Worm (Caenorhabditis elegans): ENCODE data around the gene F36A4.2.

F36A4.2 gene

DNA sequence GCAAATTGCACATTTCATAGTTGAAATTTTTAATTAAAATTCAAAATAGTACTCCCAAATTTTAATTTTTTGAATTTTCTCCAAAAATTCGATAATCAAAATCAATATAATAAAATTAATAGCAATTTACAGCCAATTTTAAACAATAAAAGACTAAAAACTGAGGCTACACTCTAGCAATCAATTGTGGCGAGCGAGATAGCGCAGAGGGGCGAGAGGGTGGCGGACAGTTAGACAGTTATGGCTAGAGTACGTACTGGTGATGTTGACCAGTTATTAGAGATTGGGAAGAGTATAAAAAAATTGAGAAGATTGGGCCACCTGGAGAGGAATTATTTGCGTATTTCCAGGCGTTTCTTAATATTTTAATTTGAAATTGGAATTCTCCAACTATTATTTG, 6.7 kb downstream of the F36A4.2 start, which contains the start of gene nhr-78:
TSS of gene nhr-78 (minus strand) at position 182 of the 400 bp plus-strand sequence.
- TF ChIP-seq hmg-1.2 (GFP tag; IDR thresholded peaks at IDR 0.05) = peak; percentile 94
- 0 out of 2 replicates have a peak, but pooled peaks have one; percentile 22 for TF ChIP-seq mcd-1 (GFP tag; IDR thresholded peaks at IDR 0.05)
- TF ChIP-seq cebp-2 (GFP tag; IDR thresholded peaks at IDR 0.05) = no peak

DNA sequence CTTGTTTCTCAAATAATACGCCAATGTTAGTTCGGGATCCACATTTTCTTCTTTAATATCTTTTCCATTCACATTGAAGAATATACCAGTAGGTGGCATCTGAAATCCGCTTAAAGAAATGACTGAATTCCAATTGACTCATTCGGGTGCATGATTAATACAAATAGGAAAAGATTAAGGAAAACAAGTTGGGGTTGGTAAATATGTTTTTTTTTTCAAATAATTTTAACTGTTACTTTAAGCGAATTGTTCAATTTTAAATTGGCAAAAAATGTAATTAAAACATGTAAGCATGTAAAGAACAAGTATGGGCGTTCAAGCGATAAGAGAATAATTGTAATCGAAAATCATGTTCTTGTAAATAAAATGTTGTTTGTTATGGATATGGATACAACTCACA, 13.0 kb downstream of the F36A4.2 start, which contains the start of gene F15E6.6:
TSS of gene F15E6.6 (minus strand) at position 101 of the 400 bp plus-strand sequence.
- TF ChIP-seq F37B4.10 (GFP tag; IDR thresholded peaks at IDR 0.05) (no peak), ztf-18 (tag; optimal IDR thresholded peaks at IDR 0.05) (no peak), zim-3 (tag; optimal IDR thresholded peaks at IDR 0.05) (no peak), F55B11.4 (tag; optimal IDR thresholded peaks at IDR 0.05; ENCODE audit: borderline replicate concordance, insufficient read depth) (no peak), atf-7 (tag; optimal IDR thresholded peaks at IDR 0.05) (no peak), ztf-25 (GFP tag; IDR thresholded peaks at IDR 0.05) (no peak), ceh-100 (GFP tag; IDR thresholded peaks at IDR 0.05) (no peak), athp-1 (tag; optimal IDR thresholded peaks at IDR 0.05) (no peak), chd-7 (tag; optimal IDR thresholded peaks at IDR 0.05) (no peak)

DNA sequence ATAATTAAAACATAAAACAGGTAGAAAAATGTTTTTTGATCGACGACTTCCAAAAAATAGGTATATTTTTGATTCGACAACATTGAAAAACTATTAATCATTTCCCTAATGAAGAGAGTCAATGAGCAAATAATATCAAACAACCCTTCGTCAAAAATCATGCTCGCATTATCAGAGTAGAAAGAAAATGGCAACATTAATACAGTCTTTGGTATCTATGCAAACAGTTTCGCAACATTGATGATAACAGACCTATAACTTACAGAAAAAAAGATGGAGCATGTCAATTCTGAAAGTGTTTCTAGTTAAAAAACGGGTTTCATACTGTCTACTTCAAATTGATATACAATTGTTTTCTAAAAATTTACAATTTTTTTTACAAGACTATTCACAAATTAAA, 14.0 kb downstream of the F36A4.2 start:
- TF ChIP-seq snpc-1.1 (tag; optimal IDR thresholded peaks at IDR 0.05; ENCODE audit: insufficient read depth) (no peak), ceh-79 (tag; optimal IDR thresholded peaks at IDR 0.05) (no peak), madf-6 (GFP tag; IDR thresholded peaks at IDR 0.05) (no peak), sdz-38 (tag; optimal IDR thresholded peaks at IDR 0.05) (no peak), nhr-80 (tag; optimal IDR thresholded peaks at IDR 0.05) (peak; percentile 75), chd-7 (tag; optimal IDR thresholded peaks at IDR 0.05) (no peak), Y79H2A.3 (GFP tag; conservative IDR thresholded peaks at IDR 0.05) (no peak), B0035.1 (tag; optimal IDR thresholded peaks at IDR 0.05) (no peak), tlf-1 (GFP tag; optimal IDR thresholded peaks at IDR 0.05) (no peak), cebp-1 (GFP tag; IDR thresholded peaks at IDR 0.05) (peak; percentile 22; the same call in 1 of the 2 replicates), cebp-1 (tag; optimal IDR thresholded peaks at IDR 0.05) (no peak)

DNA sequence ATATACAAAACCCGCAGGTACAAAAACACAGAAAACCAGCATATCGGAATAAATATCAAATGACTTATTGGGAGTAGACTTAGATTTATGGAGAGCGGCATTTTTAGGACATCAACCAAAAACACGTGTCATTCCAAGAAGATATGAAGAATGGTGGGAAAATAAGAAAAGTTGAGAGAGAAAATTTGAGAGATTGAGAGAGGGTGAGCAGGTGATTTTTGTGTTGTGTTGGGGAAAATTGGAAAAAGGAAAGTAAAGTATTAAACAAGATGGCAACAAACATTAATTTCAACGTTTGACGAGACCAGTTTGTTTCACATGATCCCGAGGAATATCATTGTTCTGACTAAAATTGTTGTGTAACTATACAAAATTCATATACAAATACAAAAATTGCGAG, 17.3 kb downstream of the F36A4.2 start, which contains the start of gene srv-4:
TSS of gene srv-4 (minus strand) at position 101 of the 400 bp plus-strand sequence.
- no peak for TF ChIP-seq ZK185.1 (tag; optimal IDR thresholded peaks at IDR 0.05; ENCODE audit: poor library complexity, severe bottlenecking)
- no peak for TF ChIP-seq F33H1.4 (GFP tag; IDR thresholded peaks at IDR 0.05)
- no peak for TF ChIP-seq aptf-3 (GFP tag; IDR thresholded peaks at IDR 0.05)
- no peak for TF ChIP-seq efl-1 (GFP tag; optimal IDR thresholded peaks at IDR 0.05)
- TF ChIP-seq K12H6.12 (tag; optimal IDR thresholded peaks at IDR 0.05) = no peak
- no peak for TF ChIP-seq ets-4 (GFP tag; optimal IDR thresholded peaks at IDR 0.05)
- no peak for TF ChIP-seq cebp-2 (GFP tag; IDR thresholded peaks at IDR 0.05)
- TF ChIP-seq D2030.7 (GFP tag; IDR thresholded peaks at IDR 0.05) = no peak
- no peak for TF ChIP-seq let-526 (GFP tag; IDR thresholded peaks at IDR 0.05)
- no peak for TF ChIP-seq lsl-1 (GFP tag; optimal IDR thresholded peaks at IDR 0.05)
- no peak for TF ChIP-seq B0019.2 (GFP tag; conservative IDR thresholded peaks at IDR 0.05)
- no peak for TF ChIP-seq pbrm-1 (GFP tag; IDR thresholded peaks at IDR 0.05)
- TF ChIP-seq mcd-1 (GFP tag; IDR thresholded peaks at IDR 0.05) = no peak
- no peak for TF ChIP-seq hmg-1.2 (GFP tag; IDR thresholded peaks at IDR 0.05)
- no peak for TF ChIP-seq chd-7 (tag; optimal IDR thresholded peaks at IDR 0.05)
- TF ChIP-seq lin-54 (GFP tag; optimal IDR thresholded peaks at IDR 0.05) = no peak
- TF ChIP-seq tbx-9 (tag; optimal IDR thresholded peaks at IDR 0.05; ENCODE audit: borderline replicate concordance) = no peak
- no peak for TF ChIP-seq rec-8 (tag; optimal IDR thresholded peaks at IDR 0.05)
- no peak for TF ChIP-seq hlh-26 (GFP tag; conservative IDR thresholded peaks at IDR 0.05)
